Fruit fly (Drosophila melanogaster) whole organism, embryonic: Measurements from ENCODE around the gene Sps2.
A peak's percentile ranks its signal among the peaks of the same experiment; 100 is the strongest.

Source experiments
- B-H1 ChIP-seq: fragments of 200-800 bp; sonication (Bioruptor generic); IDR thresholded peaks from 3 replicates; pipeline ENCODE4 v1.3.6; 2022; ENCODE audit warnings: missing biosample characterization, missing genetic modification characterization
- B-H2 ChIP-seq: fragments of 200-800 bp; sonication (Bioruptor generic); optimal IDR thresholded peaks from 2 replicates; lab custom pipeline; 2018; ENCODE audit warnings: missing biosample characterization, mild to moderate bottlenecking, missing genetic modification characterization
- CG10147 ChIP-seq: fragments of 200-800 bp; sonication (Bioruptor generic); optimal IDR thresholded peaks from 2 replicates; lab custom pipeline; 2019; ENCODE audit warnings: missing biosample characterization, mild to moderate bottlenecking, missing genetic modification characterization, moderate library complexity
- CG10274 ChIP-seq: fragments of 200-800 bp; sonication (Bioruptor generic); optimal IDR thresholded peaks from 3 replicates; lab custom pipeline; 2017; ENCODE audit warnings: missing biosample characterization, mild to moderate bottlenecking, missing genetic modification characterization
- CG11085 ChIP-seq: fragments of 200-800 bp; sonication (Bioruptor generic); IDR thresholded peaks from 2 replicates; pipeline ENCODE4 v1.3.6; 2022; ENCODE audit warnings: missing biosample characterization, missing genetic modification characterization
- CG12219 ChIP-seq: fragments of 200-800 bp; sonication (Bioruptor generic); optimal IDR thresholded peaks from 3 replicates; lab custom pipeline; 2018; ENCODE audit warnings: missing biosample characterization, mild to moderate bottlenecking, missing genetic modification characterization
- CG14014 ChIP-seq: fragments of 200-800 bp; sonication (Bioruptor generic); IDR thresholded peaks from 2 replicates; pipeline ENCODE4 v1.3.6; 2022; ENCODE audit warnings: missing biosample characterization, missing genetic modification characterization
- CG14710 ChIP-seq: fragments of 200-800 bp; sonication (Bioruptor generic); optimal IDR thresholded peaks from 3 replicates; lab custom pipeline; 2019; ENCODE audit warnings: missing biosample characterization, mild to moderate bottlenecking, missing genetic modification characterization, moderate library complexity
- CG15696 ChIP-seq: fragments of 200-800 bp; sonication (Bioruptor generic); optimal IDR thresholded peaks from 2 replicates; lab custom pipeline; 2019; ENCODE audit warnings: missing biosample characterization, mild to moderate bottlenecking, missing genetic modification characterization, moderate library complexity
- CG1603 ChIP-seq: fragments of 200-800 bp; sonication (Bioruptor generic); optimal IDR thresholded peaks from 2 replicates; lab custom pipeline; 2019; ENCODE audit warnings: missing biosample characterization, mild to moderate bottlenecking, missing genetic modification characterization, moderate library complexity
- CG18599 ChIP-seq: fragments of 200-800 bp; sonication (Bioruptor generic); optimal IDR thresholded peaks from 3 replicates; lab custom pipeline; 2017; ENCODE audit warnings: missing biosample characterization, missing genetic modification characterization, mild to moderate bottlenecking, moderate library complexity, missing genetic modification reagents
- CG30020 ChIP-seq: fragments of 200-800 bp; optimal IDR thresholded peaks from 2 replicates; lab custom pipeline; 2019; ENCODE audit warnings: missing biosample characterization, mild to moderate bottlenecking, missing genetic modification characterization, moderate library complexity
- CG30403 ChIP-seq: fragments of 200-800 bp; sonication (Bioruptor generic); optimal IDR thresholded peaks from 3 replicates; lab custom pipeline; 2016; ENCODE audit warnings: missing biosample characterization, missing genetic modification characterization
- CG31224 ChIP-seq: fragments of 200-800 bp; sonication (Bioruptor generic); IDR thresholded peaks from 2 replicates; pipeline ENCODE4 v1.3.6; 2022; ENCODE audit warnings: missing biosample characterization, missing genetic modification characterization
- CG31441 ChIP-seq: fragments of 200-800 bp; sonication (Bioruptor generic); IDR thresholded peaks from 2 replicates; pipeline ENCODE4 v1.3.6; 2022; ENCODE audit warnings: missing biosample characterization, missing genetic modification characterization
- CG3163 ChIP-seq: fragments of 200-800 bp; sonication (Bioruptor generic); optimal IDR thresholded peaks from 3 replicates; lab custom pipeline; 2016; ENCODE audit warnings: missing biosample characterization, missing genetic modification characterization
- CG3838 ChIP-seq: fragments of 200-800 bp; sonication (Bioruptor generic); optimal IDR thresholded peaks from 3 replicates; lab custom pipeline; 2016; ENCODE audit warnings: missing biosample characterization, missing genetic modification characterization
- CG43689 ChIP-seq: fragments of 200-800 bp; sonication (Bioruptor generic); IDR thresholded peaks from 2 replicates; pipeline ENCODE4 v1.3.6; 2022; ENCODE audit warnings: missing biosample characterization, missing genetic modification characterization
- CG6765 ChIP-seq: fragments of 200-800 bp; sonication (Bioruptor generic); optimal IDR thresholded peaks from 3 replicates; lab custom pipeline; 2017; ENCODE audit warnings: missing biosample characterization, mild to moderate bottlenecking, missing genetic modification characterization
- CG7987 ChIP-seq: fragments of 200-800 bp; sonication (Bioruptor generic); optimal IDR thresholded peaks from 2 replicates; lab custom pipeline; 2018; ENCODE audit warnings: missing biosample characterization, mild to moderate bottlenecking, missing genetic modification characterization, moderate library complexity
- CG8290 ChIP-seq, 3 experiments: fragments of 200-800 bp; sonication (Bioruptor generic); optimal IDR thresholded peaks; 2 replicates each; lab custom pipeline; 2016 to 2019; ENCODE audit warnings: missing biosample characterization in 3 of 3, missing genetic modification characterization in 3 of 3, mild to moderate bottlenecking in 2 of 3, moderate library complexity in 1 of 3
- CG8765 ChIP-seq: fragments of 200-800 bp; sonication (Bioruptor generic); IDR thresholded peaks from 2 replicates; pipeline ENCODE4 v1.3.6; 2022; ENCODE audit warnings: missing biosample characterization, missing genetic modification characterization
- CG8944 ChIP-seq: fragments of 200-800 bp; sonication (Bioruptor generic); optimal IDR thresholded peaks from 3 replicates; lab custom pipeline; 2016; ENCODE audit warnings: missing biosample characterization, missing genetic modification characterization
- CG9727 ChIP-seq: fragments of 200-800 bp; sonication (Bioruptor generic); optimal IDR thresholded peaks from 3 replicates; lab custom pipeline; 2017; ENCODE audit warnings: missing biosample characterization, mild to moderate bottlenecking, missing genetic modification characterization
- Ets65A ChIP-seq: fragments of 200-800 bp; sonication (Bioruptor generic); peaks from one replicate; lab custom pipeline; 2016; ENCODE audit warnings: missing biosample characterization, missing genetic modification characterization
- Fer1 ChIP-seq: fragments of 200-800 bp; sonication (Bioruptor generic); optimal IDR thresholded peaks from 2 replicates; lab custom pipeline; 2017; ENCODE audit warnings: missing biosample characterization, mild to moderate bottlenecking, missing genetic modification characterization
- Hr78 ChIP-seq, 2 experiments: fragments of 200-800 bp in 1 of 2; fragments of >200 bp in 1 of 2; sonication (Bioruptor generic) in 1 of 2; optimal IDR thresholded peaks; 2 replicates each; lab custom pipeline; 2017 to 2019; ENCODE audit warnings: missing biosample characterization in 2 of 2, missing genetic modification characterization in 2 of 2, mild to moderate bottlenecking in 1 of 2, moderate library complexity in 1 of 2
- Med ChIP-seq: fragments of 200-800 bp; sonication (Bioruptor generic); peaks from one replicate; lab custom pipeline; 2016; ENCODE audit warnings: missing biosample characterization, missing genetic modification characterization, mild to moderate bottlenecking, inconsistent platforms, moderate library complexity
- Myb ChIP-seq: fragments of 200-800 bp; sonication (Bioruptor generic); optimal IDR thresholded peaks from 2 replicates; lab custom pipeline; 2016; ENCODE audit warnings: missing biosample characterization, missing genetic modification characterization
- NC2α ChIP-seq: fragments of 200-800 bp; sonication (Bioruptor generic); optimal IDR thresholded peaks from 2 replicates; lab custom pipeline; 2016; ENCODE audit warnings: missing biosample characterization, missing genetic modification characterization
- Nf-YC ChIP-seq: fragments of 200-800 bp; optimal IDR thresholded peaks from 3 replicates; lab custom pipeline; 2019; ENCODE audit warnings: missing biosample characterization, mild to moderate bottlenecking, missing genetic modification characterization, moderate library complexity
- Poxn ChIP-seq: fragments of 200-800 bp; sonication (Bioruptor generic); IDR thresholded peaks from 2 replicates; pipeline ENCODE4 v1.3.6; 2022; ENCODE audit warnings: missing biosample characterization, missing genetic modification characterization
- Trl ChIP-seq, 3 experiments: fragments of >200 bp in 2 of 3; fragments of 200-800 bp in 1 of 3; sonication (Bioruptor generic) in 1 of 3; optimal IDR thresholded peaks; 2 replicates in 1 of 3; 3 replicates in 2 of 3; lab custom pipeline; 2016 to 2017; ENCODE audit warnings: missing biosample characterization in 1 of 3, missing genetic modification characterization in 1 of 3
- ara ChIP-seq: fragments of 200-800 bp; sonication (Bioruptor generic); IDR thresholded peaks from 2 replicates; pipeline ENCODE4 v1.3.6; 2022; ENCODE audit warnings: missing biosample characterization, missing genetic modification characterization
- ash1 ChIP-seq: fragments of 200-800 bp; sonication (Bioruptor generic); optimal IDR thresholded peaks from 2 replicates; lab custom pipeline; 2018; ENCODE audit warnings: missing biosample characterization, mild to moderate bottlenecking, missing genetic modification characterization
- btn ChIP-seq: fragments of 200-800 bp; sonication (Bioruptor generic); optimal IDR thresholded peaks from 2 replicates; lab custom pipeline; 2016; ENCODE audit warnings: missing biosample characterization, missing genetic modification characterization
- chinmo ChIP-seq: fragments of 200-800 bp; sonication (Bioruptor generic); IDR thresholded peaks from 4 replicates; pipeline ENCODE4 v1.3.6; 2022; ENCODE audit warnings: missing biosample characterization, missing genetic modification characterization; ENCODE audit not compliant: partially characterized antibody
- corto ChIP-seq: fragments of 200-800 bp; sonication (Bioruptor generic); optimal IDR thresholded peaks from 2 replicates; lab custom pipeline; 2016; ENCODE audit warnings: missing biosample characterization, mild to moderate bottlenecking, missing genetic modification characterization, moderate library complexity
- dm ChIP-seq: fragments of 200-800 bp; sonication (Bioruptor generic); optimal IDR thresholded peaks from 3 replicates; lab custom pipeline; 2016; ENCODE audit warnings: missing biosample characterization, missing genetic modification characterization
- dysf ChIP-seq: fragments of 200-800 bp; sonication (Bioruptor generic); IDR thresholded peaks from 3 replicates; pipeline ENCODE4 v1.3.6; 2022; ENCODE audit warnings: missing biosample characterization, missing genetic modification characterization
- ems ChIP-seq: fragments of 200-800 bp; sonication (Bioruptor generic); optimal IDR thresholded peaks from 3 replicates; lab custom pipeline; 2016; ENCODE audit warnings: missing biosample characterization, missing genetic modification characterization
- ewg ChIP-seq: fragments of 200-800 bp; sonication (Bioruptor generic); optimal IDR thresholded peaks from 3 replicates; lab custom pipeline; 2017; ENCODE audit warnings: mild to moderate bottlenecking, missing biosample characterization, missing genetic modification reagents, missing genetic modification characterization
- insv ChIP-seq, 2 experiments: fragments of 200-800 bp; sonication (Bioruptor generic); optimal IDR thresholded peaks; 3 replicates each; lab custom pipeline; 2016 to 2018; ENCODE audit warnings: missing biosample characterization in 2 of 2, missing genetic modification characterization in 2 of 2
- jigr1 ChIP-seq: fragments of 200-800 bp; sonication (Bioruptor generic); IDR thresholded peaks from 3 replicates; pipeline ENCODE4 v1.3.6; 2022; ENCODE audit warnings: missing biosample characterization, missing genetic modification characterization
- maf-S ChIP-seq: fragments of 200-800 bp; sonication (Bioruptor generic); optimal IDR thresholded peaks from 2 replicates; lab custom pipeline; 2016; ENCODE audit warnings: missing biosample characterization, missing genetic modification characterization
- onecut ChIP-seq: fragments of 200-800 bp; sonication (Bioruptor generic); IDR thresholded peaks from 2 replicates; pipeline ENCODE4 v1.3.6; 2022; ENCODE audit warnings: missing biosample characterization, missing genetic modification characterization
- pnt ChIP-seq: fragments of 200-800 bp; sonication (Bioruptor generic); optimal IDR thresholded peaks from 3 replicates; lab custom pipeline; 2016; ENCODE audit warnings: missing biosample characterization, missing genetic modification characterization
- row ChIP-seq: fragments of 200-800 bp; sonication (Bioruptor generic); IDR thresholded peaks from 3 replicates; pipeline ENCODE4 v1.3.6; 2022; ENCODE audit warnings: missing biosample characterization, missing genetic modification characterization
- slou ChIP-seq: fragments of 200-800 bp; sonication (Bioruptor generic); optimal IDR thresholded peaks from 3 replicates; lab custom pipeline; 2016; ENCODE audit warnings: missing biosample characterization, missing genetic modification characterization
- sug ChIP-seq: fragments of 200-800 bp; optimal IDR thresholded peaks from 2 replicates; lab custom pipeline; 2019; ENCODE audit warnings: missing biosample characterization, mild to moderate bottlenecking, missing genetic modification characterization, moderate library complexity
- tin ChIP-seq: fragments of 200-800 bp; sonication (Bioruptor generic); optimal IDR thresholded peaks from 3 replicates; lab custom pipeline; 2016; ENCODE audit warnings: missing biosample characterization, missing genetic modification characterization

The Sps2 gene

DNA sequence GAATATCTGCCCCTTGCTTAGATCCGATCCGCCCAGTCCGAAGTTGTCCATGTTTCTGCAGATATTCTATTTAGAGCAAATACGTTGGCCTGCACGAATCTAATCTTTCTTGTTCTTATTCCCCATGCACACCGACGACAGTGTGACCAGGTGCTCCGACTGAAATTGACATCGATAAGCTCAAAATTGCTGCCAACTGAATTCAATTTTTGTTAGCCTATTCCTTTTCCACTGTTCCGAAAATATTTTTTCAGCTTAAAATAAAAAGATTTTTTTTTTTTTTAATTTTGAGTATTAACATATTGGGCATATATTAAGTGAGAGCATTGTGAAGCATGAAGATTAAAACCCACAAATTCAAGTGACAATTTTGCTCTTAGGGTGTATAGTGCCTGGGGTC lies 38.6 kb upstream of the Sps2 start, which contains the start of gene nmd (continued):
- TF ChIP-seq pnt, result no peak
- TF ChIP-seq CG31224 (GFP tag; lab: Robert Waterston, UW), result no peak
- peak; percentile 42 for TF ChIP-seq CG14710
- TF ChIP-seq CG43689 (GFP tag; lab: Robert Waterston, UW), result no peak
- no peak for TF ChIP-seq CG18599 (GFP tag; lab: Kevin White, UChicago)
- TF ChIP-seq CG10274 (GFP tag; lab: Kevin White, UChicago), result no peak
- TF ChIP-seq ems, result no peak
- no peak for TF ChIP-seq NC2α (GFP tag; lab: Kevin White, UChicago)
- peak; percentile 32; the same call in 1 of the 2 replicates for TF ChIP-seq onecut (GFP tag; lab: Robert Waterston, UW)
- no peak for TF ChIP-seq ash1
- no peak for TF ChIP-seq CG15696 (tag; lab: Kevin White, UChicago)
- TF ChIP-seq CG7987 (GFP tag; lab: Kevin White, UChicago), result peak; percentile 17
- no peak for TF ChIP-seq CG11085 (GFP tag; lab: Robert Waterston, UW)
- TF ChIP-seq tin, result no peak
- no peak for TF ChIP-seq corto (GFP tag; lab: Kevin White, UChicago)
- TF ChIP-seq B-H2 (GFP tag; lab: Kevin White, UChicago), result no peak
- no peak for TF ChIP-seq CG8944 (GFP tag; lab: Kevin White, UChicago)
- TF ChIP-seq CG10147 (GFP tag; lab: Kevin White, UChicago), result no peak
- TF ChIP-seq dysf, result no peak
- peak; percentile 17 for TF ChIP-seq sug (tag; lab: Kevin White, UChicago)
- TF ChIP-seq CG8765 (GFP tag; lab: Robert Waterston, UW), result no peak
- TF ChIP-seq Fer1 (GFP tag; lab: Kevin White, UChicago), result peak; percentile 50
- peak; percentile 81 for TF ChIP-seq row (GFP tag; lab: Robert Waterston, UW)
- TF ChIP-seq CG9727 (GFP tag; lab: Kevin White, UChicago), result no peak
- TF ChIP-seq chinmo, result peak; percentile 74; the same call in 1 of the 4 replicates
- no peak for TF ChIP-seq CG6765 (GFP tag; lab: Kevin White, UChicago)
- no peak for TF ChIP-seq Hr78 (GFP tag; optimal IDR thresholded peaks at IDR 0.05; lab: Kevin White, UChicago)
- no peak for TF ChIP-seq CG3838 (GFP tag; lab: Kevin White, UChicago)
- TF ChIP-seq ara (GFP tag; lab: Robert Waterston, UW), result no peak
- peak; percentile 73 for TF ChIP-seq CG8290 (GFP tag; optimal IDR thresholded peaks at IDR 0.05; lab: Kevin White, UChicago)
- TF ChIP-seq CG8290 (tag; optimal IDR thresholded peaks at IDR 0.05; lab: Kevin White, UChicago), result peak in 1 of 2 experiments; percentile 22
- peak; percentile 20 for TF ChIP-seq Myb (GFP tag; lab: Kevin White, UChicago)
- TF ChIP-seq btn (GFP tag; lab: Kevin White, UChicago), result no peak
- peak; percentile 21 for TF ChIP-seq CG30403
- TF ChIP-seq CG1603, result peak; percentile 63
- no peak for TF ChIP-seq B-H1 (GFP tag; lab: Robert Waterston, UW)
- TF ChIP-seq maf-S (GFP tag; lab: Kevin White, UChicago), result peak; percentile 9
- TF ChIP-seq Med (GFP tag; lab: Kevin White, UChicago), result no peak
- TF ChIP-seq CG3163 (GFP tag; lab: Kevin White, UChicago), result no peak
- peak; percentile 90 for TF ChIP-seq CG30020 (tag; lab: Kevin White, UChicago)
- TF ChIP-seq CG12219, result no peak
- no peak for TF ChIP-seq insv (GFP tag; optimal IDR thresholded peaks at IDR 0.05; lab: Kevin White, UChicago)
- no peak for TF ChIP-seq ewg (GFP tag; lab: Kevin White, UChicago)
- no peak for TF ChIP-seq Trl (optimal IDR thresholded peaks at IDR 0.05; lab: Kevin White, UChicago)
- TF ChIP-seq Trl (GFP tag; optimal IDR thresholded peaks at IDR 0.05; lab: Kevin White, UChicago), result no peak
- no peak; the same call in 2 of the 3 replicates for TF ChIP-seq jigr1 (GFP tag; lab: Robert Waterston, UW)
- peak; percentile 31 for TF ChIP-seq Nf-YC (tag; lab: Kevin White, UChicago)
- TF ChIP-seq CG31441 (GFP tag; lab: Robert Waterston, UW), result no peak
- peak; percentile 60 for TF ChIP-seq Ets65A (GFP tag; lab: Kevin White, UChicago)
- TF ChIP-seq slou (GFP tag; lab: Kevin White, UChicago), result no peak
- TF ChIP-seq CG14014 (GFP tag; lab: Robert Waterston, UW), result no peak
- TF ChIP-seq Poxn (GFP tag; lab: Robert Waterston, UW), result no peak
- TF ChIP-seq dm, result peak; percentile 45
